Worm (Caenorhabditis elegans) whole organism, young adult: Measurements from ENCODE around the gene F23D12.3.

Experiments
- F22D6.2 ChIP-seq: sonication (generic microtip); optimal IDR thresholded peaks from 2 replicates; lab custom pipeline; 2016; ENCODE audit warnings: mild to moderate bottlenecking, missing genetic modification characterization, missing compliant biosample characterization
- F33H1.4 ChIP-seq: fragments of 200-800 bp; sonication (Bioruptor generic); IDR thresholded peaks from 2 replicates; pipeline ENCODE4 v1.3.6; 2022; ENCODE audit warnings: missing genetic modification reagents, missing genetic modification characterization, missing compliant biosample characterization
- F37B4.10 ChIP-seq: fragments of 200-800 bp; sonication (Bioruptor generic); IDR thresholded peaks from 2 replicates; pipeline ENCODE4 v1.3.6; 2022; ENCODE audit warnings: missing genetic modification characterization, missing compliant biosample characterization
- T26A5.8 ChIP-seq: sonication (generic microtip); optimal IDR thresholded peaks from 2 replicates; lab custom pipeline; 2016; ENCODE audit warnings: missing genetic modification characterization, missing compliant biosample characterization
- Y53F4B.3 ChIP-seq: fragments of 200-800 bp; sonication (Bioruptor generic); IDR thresholded peaks from 2 replicates; pipeline ENCODE4 v1.3.6; 2022; ENCODE audit warnings: missing genetic modification reagents, missing genetic modification characterization, missing compliant biosample characterization
- dpl-1 ChIP-seq: fragments of 150-350 bp; optimal IDR thresholded peaks from 2 replicates; lab custom pipeline; 2014; ENCODE audit warnings: missing biosample characterization, missing genetic modification reagents, missing genetic modification characterization
- egl-18 ChIP-seq: fragments of 200-800 bp; sonication (Bioruptor generic); IDR thresholded peaks from 2 replicates; pipeline ENCODE4 v1.3.6; 2022; ENCODE audit warnings: missing genetic modification reagents, missing genetic modification characterization, missing compliant biosample characterization
- ekl-4 ChIP-seq: fragments of 200-800 bp; sonication (Bioruptor generic); IDR thresholded peaks from 2 replicates; pipeline ENCODE4 v1.3.6; 2022; ENCODE audit warnings: missing genetic modification reagents, missing genetic modification characterization, missing compliant biosample characterization
- let-607 ChIP-seq, 2 experiments: fragments of 200-800 bp in 1 of 2; sonication (Bioruptor generic) in 1 of 2; sonication (generic microtip) in 1 of 2; optimal IDR thresholded peaks; 2 replicates each; lab custom pipeline; 2016 to 2018; ENCODE audit warnings: mild to moderate bottlenecking in 2 of 2, missing compliant biosample characterization in 2 of 2, missing genetic modification characterization in 2 of 2, moderate library complexity in 2 of 2, missing genotype in 1 of 2
- nfya-2 ChIP-seq: fragments of 200-800 bp; sonication (Bioruptor generic); IDR thresholded peaks from 2 replicates; pipeline ENCODE4 v1.3.6; 2022; ENCODE audit warnings: missing genetic modification reagents, missing genetic modification characterization, missing compliant biosample characterization
- pha-4 ChIP-seq: fragments of 150-350 bp; sonication (generic microtip); optimal IDR thresholded peaks from 2 replicates; lab custom pipeline; 2014; ENCODE audit warnings: missing biosample characterization, missing genetic modification reagents, missing genetic modification characterization
- sea-2 ChIP-seq: fragments of 200-800 bp; sonication (Bioruptor generic); IDR thresholded peaks from 2 replicates; pipeline ENCODE4 v1.3.6; 2022; ENCODE audit warnings: missing genetic modification characterization, missing compliant biosample characterization
- snpc-1.3 ChIP-seq: sonication (generic microtip); optimal IDR thresholded peaks from 2 replicates; lab custom pipeline; 2017; ENCODE audit warnings: missing genetic modification characterization, mild to moderate bottlenecking, missing compliant biosample characterization, antibody characterized with exemption, moderate library complexity, missing genotype, missing genetic modification reagents; ENCODE audit not compliant: insufficient read depth
- snpc-4 ChIP-seq, 5 experiments: fragments of 150-350 bp in 1 of 5; sonication (generic microtip) in 4 of 5; optimal IDR thresholded peaks; 2 replicates each; lab custom pipeline; 2014 to 2018; ENCODE audit warnings: missing genetic modification characterization in 5 of 5, missing biosample characterization in 3 of 5, antibody characterized with exemption in 2 of 5, mild to moderate bottlenecking in 2 of 5, missing compliant biosample characterization in 2 of 5, missing genotype in 2 of 5, moderate library complexity in 2 of 5, missing genetic modification reagents in 1 of 5
- somi-1 ChIP-seq: fragments of 200-800 bp; sonication (Bioruptor generic); optimal IDR thresholded peaks from 2 replicates; lab custom pipeline; 2018; ENCODE audit warnings: mild to moderate bottlenecking, missing genetic modification characterization, missing compliant biosample characterization
- tbp1 ChIP-seq: fragments of 200-800 bp; sonication (Bioruptor generic); optimal IDR thresholded peaks from 2 replicates; lab custom pipeline; 2018; ENCODE audit warnings: mild to moderate bottlenecking, missing genetic modification characterization, missing compliant biosample characterization
- zfh-2 ChIP-seq: fragments of 200-800 bp; sonication (Bioruptor generic); conservative IDR thresholded peaks from 2 replicates; pipeline ENCODE4 v1.3.6; 2022; ENCODE audit warnings: missing genetic modification reagents, missing genetic modification characterization, missing compliant biosample characterization

The F23D12.3 gene

ce11 chrX:14490486-14490885 is 48.1 kb downstream of the F23D12.3 start (continued):
- TF ChIP-seq F22D6.2 (no peak), tbp1 (no peak), let-607 (tag; optimal IDR thresholded peaks at IDR 0.05; lab: Kevin White, UChicago) (no peak), zfh-2 (GFP tag; lab: Robert Waterston, UW) (peak; percentile 83), dpl-1 (no peak), ekl-4 (no peak), somi-1 (GFP tag; lab: Kevin White, UChicago) (no peak), F33H1.4 (GFP tag; lab: Robert Waterston, UW) (no peak), T26A5.8 (tag; lab: Kevin White, UChicago) (no peak), sea-2 (GFP tag; lab: Robert Waterston, UW) (0 out of 2 replicates have a peak, but pooled peaks have one; percentile 37), nfya-2 (GFP tag; lab: Robert Waterston, UW) (0 out of 2 replicates have a peak, but pooled peaks have one; percentile 61), snpc-1.3 (tag; lab: Kevin White, UChicago) (no peak)
- TF ChIP-seq, all 124 proteins: peak for 7

- TF ChIP-seq F37B4.10 (no peak), snpc-4 (GFP tag; optimal IDR thresholded peaks at IDR 0.05; lab: Kevin White, UChicago) (no peak), snpc-4 (tag; optimal IDR thresholded peaks at IDR 0.05; lab: Kevin White, UChicago) (no peak), pha-4 (tag; lab: Kevin White, UChicago) (no peak)
- TF ChIP-seq, all 124 proteins: peak for 0
Measured at ce11 chrX:14491103-14491502, 48.7 kb downstream of the F23D12.3 start.

ce11 chrX:14492441-14492840 is 50.0 kb downstream of the F23D12.3 start:
- TF ChIP-seq Y53F4B.3 (no peak), dpl-1 (no peak), egl-18 (GFP tag; lab: Robert Waterston, UW) (no peak)
